Fruit fly (Drosophila melanogaster) whole organism, adult: ENCODE data around the gene tomboy20.

ENCODE experiments used
- CG5204 ChIP-seq: fragments of 200-800 bp; sonication (Bioruptor generic); optimal IDR thresholded peaks from 2 replicates; lab custom pipeline; 2016; ENCODE audit warnings: missing biosample characterization, missing genetic modification characterization
- ovo ChIP-seq: fragments of 200-800 bp; sonication (Bioruptor generic); optimal IDR thresholded peaks from 2 replicates; lab custom pipeline; 2016; ENCODE audit warnings: missing biosample characterization, missing genetic modification characterization

DNA sequence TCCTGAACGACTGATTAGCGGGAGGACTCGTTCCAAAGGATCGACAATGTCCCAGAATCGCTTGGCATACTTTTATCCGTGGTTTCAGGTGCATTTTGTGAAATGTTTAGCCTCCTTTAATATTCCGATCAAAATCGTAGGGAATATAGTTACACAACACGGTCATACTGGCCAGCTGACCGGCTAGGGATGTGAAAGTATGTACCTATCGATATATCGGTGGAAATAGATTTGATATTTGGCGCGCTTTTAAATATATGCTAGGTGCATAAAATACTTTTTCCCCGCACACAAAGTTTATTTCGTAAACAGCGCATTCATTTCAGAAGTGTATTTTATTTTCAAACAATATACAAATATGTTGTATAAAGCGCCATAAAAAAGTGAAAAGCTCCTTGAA lies 27.6 kb downstream of the tomboy20 start, which contains the start of gene CG31278:
- TF ChIP-seq CG5204 (GFP tag; lab: Kevin White, UChicago), result no peak
- TF ChIP-seq ovo (GFP tag; lab: Kevin White, UChicago), result no peak
